Worm (Caenorhabditis elegans): Measurements from ENCODE around the gene odr-2.

ce11 chrV:7075646-7076045 lies 27.7 kb upstream of the odr-2 start, which contains the start of gene npa-1:
- TF ChIP-seq unc-62 (GFP tag; optimal IDR thresholded peaks at IDR 0.05), result no peak
- TF ChIP-seq rpc-1 (optimal IDR thresholded peaks at IDR 0.05), result no peak
- no peak for TF ChIP-seq rpc-1 (tag; optimal IDR thresholded peaks at IDR 0.05)
- no peak for TF ChIP-seq hsf-1 (GFP tag; IDR thresholded peaks at IDR 0.05)
- no peak for TF ChIP-seq ekl-4 (GFP tag; IDR thresholded peaks at IDR 0.05)
- TF ChIP-seq efl-1 (GFP tag; optimal IDR thresholded peaks at IDR 0.05), result no peak
- no peak for TF ChIP-seq attf-3 (GFP tag; conservative IDR thresholded peaks at IDR 0.05)
- TF ChIP-seq rcor-1 (GFP tag; IDR thresholded peaks at IDR 0.05), result no peak
- no peak for TF ChIP-seq lsl-1 (GFP tag; optimal IDR thresholded peaks at IDR 0.05)
- no peak for TF ChIP-seq fkh-3 (tag; optimal IDR thresholded peaks at IDR 0.05)
- no peak for TF ChIP-seq let-526 (GFP tag; IDR thresholded peaks at IDR 0.05)
- TF ChIP-seq zfh-2 (GFP tag; conservative IDR thresholded peaks at IDR 0.05), result no peak
- TF ChIP-seq hlh-26 (GFP tag; conservative IDR thresholded peaks at IDR 0.05), result no peak
- TF ChIP-seq ztf-26 (tag; optimal IDR thresholded peaks at IDR 0.05), result no peak
- no peak for TF ChIP-seq F57C9.4 (tag; optimal IDR thresholded peaks at IDR 0.05)
